Worm (Caenorhabditis elegans) whole organism, L4 larva: ENCODE measurements around the gene F32D8.5.

ENCODE experiments used
- F10B5.3 ChIP-seq: sonication (generic microtip); optimal IDR thresholded peaks from 2 replicates; lab custom pipeline; 2016; ENCODE audit warnings: mild to moderate bottlenecking, missing genetic modification characterization, missing compliant biosample characterization
- F26F4.8 ChIP-seq: fragments of 200-800 bp; sonication (Bioruptor generic); conservative IDR thresholded peaks from 2 replicates; pipeline ENCODE4 v1.3.6; 2022; ENCODE audit warnings: missing genetic modification characterization, missing compliant biosample characterization
- R02D3.7 ChIP-seq: fragments of 150-350 bp; sonication (generic microtip); optimal IDR thresholded peaks from 3 replicates; lab custom pipeline; 2014; ENCODE audit warnings: missing biosample characterization, missing genetic modification characterization
- Y5F2A.4 ChIP-seq: fragments of 200-800 bp; sonication (Bioruptor generic); optimal IDR thresholded peaks from 2 replicates; lab custom pipeline; 2018; ENCODE audit warnings: mild to moderate bottlenecking, missing genetic modification characterization, missing compliant biosample characterization
- ZK337.2 ChIP-seq: fragments of 200-800 bp; sonication (Bioruptor generic); IDR thresholded peaks from 2 replicates; pipeline ENCODE4 v1.3.6; 2022; ENCODE audit warnings: missing genetic modification reagents, missing genetic modification characterization, missing compliant biosample characterization
- aly-2 ChIP-seq: sonication (generic microtip); optimal IDR thresholded peaks from 2 replicates; lab custom pipeline; 2018; ENCODE audit warnings: missing biosample characterization, missing genetic modification characterization
- attf-4 ChIP-seq: sonication (generic microtip); optimal IDR thresholded peaks from 3 replicates; lab custom pipeline; 2017; ENCODE audit warnings: missing biosample characterization, missing genetic modification characterization
- ceh-28 ChIP-seq: fragments of 150-350 bp; optimal IDR thresholded peaks from 2 replicates; lab custom pipeline; 2014; ENCODE audit warnings: missing biosample characterization, missing genetic modification reagents, missing genetic modification characterization
- ceh-82 ChIP-seq: sonication (generic microtip); optimal IDR thresholded peaks from 2 replicates; lab custom pipeline; 2017; ENCODE audit warnings: missing biosample characterization, missing genetic modification characterization
- ces-1 ChIP-seq: fragments of 150-350 bp; sonication (generic microtip); optimal IDR thresholded peaks from 4 replicates; lab custom pipeline; 2014; ENCODE audit warnings: missing biosample characterization, missing genetic modification reagents, missing genetic modification characterization
- daf-12 ChIP-seq: fragments of 150-350 bp; optimal IDR thresholded peaks from 2 replicates; lab custom pipeline; 2014; ENCODE audit warnings: missing biosample characterization, missing genetic modification reagents, missing genetic modification characterization
- daf-16 ChIP-seq, 3 experiments: sonication (generic microtip); optimal IDR thresholded peaks; 2 replicates each; lab custom pipeline; 2016 to 2017; ENCODE audit warnings: missing genetic modification characterization in 3 of 3, missing genetic modification reagents in 3 of 3, mild to moderate bottlenecking in 2 of 3, missing compliant biosample characterization in 2 of 3, missing biosample characterization in 1 of 3, moderate library complexity in 1 of 3
- daf-19 ChIP-seq: fragments of 200-800 bp; sonication (Bioruptor generic); conservative IDR thresholded peaks from 2 replicates; pipeline ENCODE4 v1.3.6; 2022; ENCODE audit warnings: missing genetic modification characterization, missing compliant biosample characterization
- dmd-6 ChIP-seq: fragments of 200-800 bp; sonication (Bioruptor generic); IDR thresholded peaks from 2 replicates; pipeline ENCODE4 v1.3.6; 2022; ENCODE audit warnings: missing genetic modification reagents, missing genetic modification characterization, missing compliant biosample characterization
- dmd-8 ChIP-seq: fragments of 200-800 bp; sonication (Bioruptor generic); IDR thresholded peaks from 2 replicates; pipeline ENCODE4 v1.3.6; 2022; ENCODE audit warnings: missing genetic modification characterization, missing compliant biosample characterization
- dpl-1 ChIP-seq: fragments of 150-350 bp; optimal IDR thresholded peaks from 2 replicates; lab custom pipeline; 2014; ENCODE audit warnings: missing biosample characterization, missing genetic modification reagents, missing genetic modification characterization
- fkh-10 ChIP-seq: fragments of 150-350 bp; optimal IDR thresholded peaks from 2 replicates; lab custom pipeline; 2014; ENCODE audit warnings: missing biosample characterization, missing genetic modification reagents, missing genetic modification characterization
- gei-8 ChIP-seq: fragments of 200-800 bp; sonication (Bioruptor generic); optimal IDR thresholded peaks from 2 replicates; lab custom pipeline; 2018; ENCODE audit warnings: mild to moderate bottlenecking, missing genetic modification characterization, missing compliant biosample characterization
- hif-1 ChIP-seq, 2 experiments: sonication (generic microtip); optimal IDR thresholded peaks; 2 replicates each; lab custom pipeline; 2016 to 2017; ENCODE audit warnings: missing compliant biosample characterization in 2 of 2, missing genetic modification characterization in 2 of 2, missing genetic modification reagents in 2 of 2, missing genotype in 2 of 2, mild to moderate bottlenecking in 1 of 2
- hlh-11 ChIP-seq: fragments of 200-800 bp; sonication (Bioruptor generic); optimal IDR thresholded peaks from 2 replicates; lab custom pipeline; 2018; ENCODE audit warnings: mild to moderate bottlenecking, missing genetic modification characterization, missing compliant biosample characterization
- hlh-30 ChIP-seq: sonication (generic microtip); optimal IDR thresholded peaks from 2 replicates; lab custom pipeline; 2017; ENCODE audit warnings: antibody characterized with exemption, mild to moderate bottlenecking, missing genetic modification characterization, missing compliant biosample characterization; ENCODE audit not compliant: insufficient read depth
- jun-1 ChIP-seq: fragments of 150-350 bp; optimal IDR thresholded peaks from 2 replicates; lab custom pipeline; 2014; ENCODE audit warnings: missing biosample characterization, missing genetic modification reagents, missing genetic modification characterization
- lin-1 ChIP-seq: fragments of 200-800 bp; sonication (Bioruptor generic); IDR thresholded peaks from 2 replicates; pipeline ENCODE4 v1.3.6; 2022; ENCODE audit warnings: missing genetic modification reagents, missing genetic modification characterization, missing compliant biosample characterization
- lin-15B ChIP-seq: fragments of 150-350 bp; sonication (generic microtip); optimal IDR thresholded peaks from 3 replicates; lab custom pipeline; 2014; ENCODE audit warnings: missing biosample characterization, missing genetic modification characterization
- lin-38 ChIP-seq: fragments of 200-800 bp; sonication (Bioruptor generic); IDR thresholded peaks from 2 replicates; pipeline ENCODE4 v1.3.6; 2022; ENCODE audit warnings: missing genetic modification reagents, missing genetic modification characterization, missing compliant biosample characterization
- lin-39 ChIP-seq: fragments of 150-350 bp; optimal IDR thresholded peaks from 2 replicates; lab custom pipeline; 2014; ENCODE audit warnings: missing biosample characterization, missing genetic modification reagents, missing genetic modification characterization
- lsy-2 ChIP-seq, 2 experiments: fragments of 150-350 bp in 1 of 2; sonication (generic microtip) in 1 of 2; optimal IDR thresholded peaks; 2 replicates each; lab custom pipeline; 2014 to 2017; ENCODE audit warnings: missing biosample characterization in 2 of 2, missing genetic modification characterization in 2 of 2
- madf-5 ChIP-seq, 2 experiments: fragments of 200-800 bp; sonication (Bioruptor generic); IDR thresholded peaks; 2 replicates each; pipeline ENCODE4 v1.3.6; 2022; ENCODE audit warnings: missing compliant biosample characterization in 2 of 2, missing genetic modification characterization in 2 of 2
- madf-9 ChIP-seq: fragments of 200-800 bp; sonication (Bioruptor generic); conservative IDR thresholded peaks from 2 replicates; pipeline ENCODE4 v1.3.6; 2022; ENCODE audit warnings: missing genetic modification reagents, missing genetic modification characterization, missing compliant biosample characterization
- mep-1 ChIP-seq: fragments of 150-350 bp; sonication (generic microtip); optimal IDR thresholded peaks from 3 replicates; lab custom pipeline; 2014; ENCODE audit warnings: missing biosample characterization, missing genetic modification characterization
- mes-2 ChIP-seq: sonication (generic microtip); optimal IDR thresholded peaks from 2 replicates; lab custom pipeline; 2016; ENCODE audit warnings: missing genotype, mild to moderate bottlenecking, missing genetic modification characterization, missing compliant biosample characterization; ENCODE audit not compliant: poor library complexity, severe bottlenecking
- mxl-2 ChIP-seq: fragments of 200-800 bp; sonication (Bioruptor generic); conservative IDR thresholded peaks from 2 replicates; pipeline ENCODE4 v1.3.6; 2022; ENCODE audit warnings: missing genetic modification reagents, missing genetic modification characterization, missing compliant biosample characterization
- mxl-3 ChIP-seq: fragments of 200-800 bp; sonication (Bioruptor generic); optimal IDR thresholded peaks from 2 replicates; lab custom pipeline; 2018; ENCODE audit warnings: mild to moderate bottlenecking, missing genetic modification characterization, missing compliant biosample characterization
- nhr-10 ChIP-seq: fragments of 150-350 bp; optimal IDR thresholded peaks from 2 replicates; lab custom pipeline; 2014; ENCODE audit warnings: missing biosample characterization, missing genetic modification characterization
- nhr-102 ChIP-seq: sonication (generic microtip); optimal IDR thresholded peaks from 2 replicates; lab custom pipeline; 2016; ENCODE audit warnings: mild to moderate bottlenecking, missing genetic modification characterization, moderate library complexity, missing compliant biosample characterization
- nhr-11 ChIP-seq: fragments of 150-350 bp; optimal IDR thresholded peaks from 2 replicates; lab custom pipeline; 2014; ENCODE audit warnings: missing biosample characterization, missing genetic modification characterization
- nhr-237 ChIP-seq: sonication (generic microtip); optimal IDR thresholded peaks from 2 replicates; lab custom pipeline; 2017; ENCODE audit warnings: missing biosample characterization, missing genetic modification characterization
- nhr-28 ChIP-seq: fragments of 150-350 bp; optimal IDR thresholded peaks from 2 replicates; lab custom pipeline; 2014; ENCODE audit warnings: missing biosample characterization, missing genetic modification characterization
- nhr-41 ChIP-seq: fragments of 200-800 bp; sonication (Bioruptor generic); IDR thresholded peaks from 2 replicates; pipeline ENCODE4 v1.3.6; 2022; ENCODE audit warnings: missing genetic modification reagents, missing genetic modification characterization, missing compliant biosample characterization
- nhr-48 ChIP-seq: sonication (generic microtip); optimal IDR thresholded peaks from 2 replicates; lab custom pipeline; 2016; ENCODE audit warnings: mild to moderate bottlenecking, missing genetic modification characterization, missing compliant biosample characterization
- nhr-76 ChIP-seq: fragments of 150-350 bp; optimal IDR thresholded peaks from 2 replicates; lab custom pipeline; 2014; ENCODE audit warnings: missing biosample characterization, missing genetic modification characterization
- nhr-77 ChIP-seq: fragments of 150-350 bp; optimal IDR thresholded peaks from 2 replicates; lab custom pipeline; 2014; ENCODE audit warnings: missing biosample characterization, missing genetic modification characterization
- pha-4 ChIP-seq, 2 experiments: fragments of 150-350 bp in 1 of 2; fragments of 200-800 bp in 1 of 2; sonication (Bioruptor generic) in 1 of 2; IDR thresholded peaks in 1 of 2; optimal IDR thresholded peaks in 1 of 2; 2 replicates each; pipeline versions ENCODE4 v1.3.6 to Lab custom; 2014 to 2022; ENCODE audit warnings: missing genetic modification characterization in 2 of 2, missing genetic modification reagents in 2 of 2, missing biosample characterization in 1 of 2, missing compliant biosample characterization in 1 of 2
- php-3 ChIP-seq: fragments of 200-800 bp; sonication (Bioruptor generic); IDR thresholded peaks from 2 replicates; pipeline ENCODE4 v1.3.6; 2022; ENCODE audit warnings: missing genetic modification reagents, missing genetic modification characterization, missing compliant biosample characterization
- pqm-1 ChIP-seq: sonication (generic microtip); optimal IDR thresholded peaks from 2 replicates; lab custom pipeline; 2017; ENCODE audit warnings: missing biosample characterization, missing genetic modification characterization
- saeg-2 ChIP-seq: fragments of 200-800 bp; sonication (Bioruptor generic); IDR thresholded peaks from 2 replicates; pipeline ENCODE4 v1.3.6; 2022; ENCODE audit warnings: missing genetic modification reagents, missing genetic modification characterization, missing compliant biosample characterization
- sdz-12 ChIP-seq: fragments of 200-800 bp; sonication (Bioruptor generic); optimal IDR thresholded peaks from 2 replicates; lab custom pipeline; 2018; ENCODE audit warnings: mild to moderate bottlenecking, missing genetic modification characterization, missing compliant biosample characterization
- set-16 ChIP-seq: fragments of 200-800 bp; sonication (Bioruptor generic); IDR thresholded peaks from 2 replicates; pipeline ENCODE4 v1.3.6; 2022; ENCODE audit warnings: missing genetic modification reagents, missing genetic modification characterization, missing compliant biosample characterization
- tag-97 ChIP-seq: fragments of 200-800 bp; sonication (Bioruptor generic); IDR thresholded peaks from 2 replicates; pipeline ENCODE4 v1.3.6; 2022; ENCODE audit warnings: missing genetic modification characterization, missing compliant biosample characterization
- tra-1 ChIP-seq: fragments of 200-800 bp; sonication (Bioruptor generic); IDR thresholded peaks from 2 replicates; pipeline ENCODE4 v1.3.6; 2022; ENCODE audit warnings: missing genetic modification reagents, missing genetic modification characterization, missing compliant biosample characterization
- zfp-2 ChIP-seq: sonication (generic microtip); optimal IDR thresholded peaks from 2 replicates; lab custom pipeline; 2016; ENCODE audit warnings: mild to moderate bottlenecking, missing genetic modification characterization, missing compliant biosample characterization

Gene F32D8.5

DNA sequence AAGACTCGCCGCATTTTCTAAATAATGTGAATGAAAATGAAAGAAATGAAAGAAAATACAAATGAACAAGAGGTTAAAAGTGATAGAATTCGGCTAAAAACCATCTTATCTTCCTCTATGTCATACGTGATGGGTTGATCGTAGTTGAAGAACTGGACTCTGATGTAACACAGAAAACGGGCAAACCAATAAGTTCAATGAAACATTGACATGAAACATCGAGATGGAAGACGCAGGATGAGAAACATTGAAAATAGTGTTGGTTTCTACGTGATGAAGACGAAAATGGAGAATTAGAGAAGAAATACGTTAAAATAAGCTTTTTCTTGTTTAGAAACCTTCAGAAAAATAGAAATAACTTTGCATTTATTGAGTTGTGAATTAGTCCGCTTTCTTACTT, 3.6 kb upstream of the F32D8.5 start, which contains the start of gene F32D8.12 (continued):
- TF ChIP-seq pha-4 (GFP tag; IDR thresholded peaks at IDR 0.05; lab: Robert Waterston, UW) (no peak), pha-4 (tag; optimal IDR thresholded peaks at IDR 0.05; lab: Kevin White, UChicago) (no peak), hlh-30 (tag; lab: Kevin White, UChicago) (peak; percentile 39), dmd-6 (GFP tag; lab: Robert Waterston, UW) (peak; percentile 58), aly-2 (tag; lab: Kevin White, UChicago) (no peak), R02D3.7 (tag; lab: Kevin White, UChicago) (no peak), madf-9 (no peak), mes-2 (tag; lab: Kevin White, UChicago) (peak; percentile 59), nhr-41 (GFP tag; lab: Robert Waterston, UW) (no peak), mxl-2 (GFP tag; lab: Robert Waterston, UW) (no peak), saeg-2 (GFP tag; lab: Robert Waterston, UW) (no peak), tag-97 (GFP tag; lab: Robert Waterston, UW) (no peak), lin-39 (tag; lab: Kevin White, UChicago) (no peak), zfp-2 (tag; lab: Kevin White, UChicago) (no peak), dmd-8 (GFP tag; lab: Robert Waterston, UW) (no peak), tra-1 (GFP tag; lab: Robert Waterston, UW) (no peak), nhr-76 (tag; lab: Kevin White, UChicago) (no peak), daf-16 (GFP tag; optimal IDR thresholded peaks at IDR 0.05; lab: Kevin White, UChicago) (no peak), daf-16 (tag; optimal IDR thresholded peaks at IDR 0.05; lab: Kevin White, UChicago) (peak; percentile 58), ZK337.2 (GFP tag; lab: Robert Waterston, UW) (no peak), hlh-11 (tag; lab: Kevin White, UChicago) (peak; percentile 45), nhr-48 (tag; lab: Kevin White, UChicago) (peak; percentile 6), nhr-102 (tag; lab: Kevin White, UChicago) (no peak), jun-1 (no peak), daf-12 (no peak), nhr-10 (tag; lab: Kevin White, UChicago) (peak; percentile 56), set-16 (GFP tag; lab: Robert Waterston, UW) (no peak), F10B5.3 (tag; lab: Kevin White, UChicago) (no peak), sdz-12 (GFP tag; lab: Kevin White, UChicago) (no peak), ceh-82 (no peak), ceh-28 (tag; lab: Kevin White, UChicago) (no peak), nhr-77 (tag; lab: Kevin White, UChicago) (peak; percentile 22), php-3 (GFP tag; lab: Robert Waterston, UW) (no peak), madf-5 (GFP tag; IDR thresholded peaks at IDR 0.05; lab: Robert Waterston, UW) (no peak), lin-1 (GFP tag; lab: Robert Waterston, UW) (no peak), F26F4.8 (no peak), nhr-237 (tag; lab: Kevin White, UChicago) (no peak), mxl-3 (GFP tag; lab: Kevin White, UChicago) (no peak), fkh-10 (GFP tag; lab: Kevin White, UChicago) (no peak), nhr-11 (tag; lab: Kevin White, UChicago) (peak; percentile 47), hif-1 (tag; optimal IDR thresholded peaks at IDR 0.05; lab: Kevin White, UChicago) (peak in 1 of 2 experiments; percentile 85), pqm-1 (tag; lab: Kevin White, UChicago) (no peak), dpl-1 (GFP tag; lab: Kevin White, UChicago) (no peak), lsy-2 (tag; optimal IDR thresholded peaks at IDR 0.05; lab: Kevin White, UChicago) (peak in 1 of 2 experiments; percentile 57), mep-1 (tag; lab: Kevin White, UChicago) (peak; percentile 34), nhr-28 (tag; lab: Kevin White, UChicago) (peak; percentile 73), ces-1 (GFP tag; lab: Kevin White, UChicago) (no peak), gei-8 (GFP tag; lab: Kevin White, UChicago) (no peak), lin-15B (tag; lab: Kevin White, UChicago) (no peak), daf-19 (GFP tag; lab: Robert Waterston, UW) (no peak), lin-38 (peak; percentile 48; the same call in 1 of the 2 replicates), attf-4 (no peak), Y5F2A.4 (GFP tag; lab: Kevin White, UChicago) (no peak)
